Worm (Caenorhabditis elegans): Measurements from ENCODE around the gene Y116F11B.9.

Gene Y116F11B.9

ce11 chrV:19856933-19857332, 10.8 kb downstream of the Y116F11B.9 start:
- TF ChIP-seq nhr-71 (tag; optimal IDR thresholded peaks at IDR 0.05), result no peak
- TF ChIP-seq efl-1 (optimal IDR thresholded peaks at IDR 0.05), result no peak
- peak in 1 of 2 experiments; percentile 81 for TF ChIP-seq efl-1 (GFP tag; optimal IDR thresholded peaks at IDR 0.05 in 1 of 2)

ce11 chrV:19856335-19856734, 11.4 kb downstream of the Y116F11B.9 start:
- TF ChIP-seq fkh-4 (tag; optimal IDR thresholded peaks at IDR 0.05; ENCODE audit: borderline replicate concordance) (no peak), fos-1 (tag; optimal IDR thresholded peaks at IDR 0.05) (no peak), zag-1 (tag; optimal IDR thresholded peaks at IDR 0.05) (no peak), skn-1 (tag; optimal IDR thresholded peaks at IDR 0.05) (no peak), nhr-77 (tag; optimal IDR thresholded peaks at IDR 0.05) (no peak), snpc-4 (tag; optimal IDR thresholded peaks at IDR 0.05) (no peak), elt-3 (tag; optimal IDR thresholded peaks at IDR 0.05) (no peak), ceh-90 (tag; optimal IDR thresholded peaks at IDR 0.05) (no peak), nhr-76 (tag; optimal IDR thresholded peaks at IDR 0.05) (no peak), swsn-7 (tag; optimal IDR thresholded peaks at IDR 0.05) (no peak), lin-39 (tag; optimal IDR thresholded peaks at IDR 0.05) (no peak), ceh-88 (GFP tag; IDR thresholded peaks at IDR 0.05) (no peak), efl-3 (GFP tag; optimal IDR thresholded peaks at IDR 0.05) (no peak), efl-1 (optimal IDR thresholded peaks at IDR 0.05) (no peak), efl-1 (GFP tag; optimal IDR thresholded peaks at IDR 0.05 in 1 of 2) (no peak)

ce11 chrV:19853610-19854009, 14.2 kb downstream of the Y116F11B.9 start:
- TF ChIP-seq nhr-76 (tag; optimal IDR thresholded peaks at IDR 0.05), result no peak
- no peak for TF ChIP-seq mab-9 (GFP tag; IDR thresholded peaks at IDR 0.05)
- TF ChIP-seq aly-2 (tag; optimal IDR thresholded peaks at IDR 0.05), result no peak
- TF ChIP-seq hlh-4 (tag; optimal IDR thresholded peaks at IDR 0.05), result no peak
- TF ChIP-seq mef-2 (tag; optimal IDR thresholded peaks at IDR 0.05), result no peak
- TF ChIP-seq swsn-7 (tag; optimal IDR thresholded peaks at IDR 0.05), result no peak
- no peak for TF ChIP-seq C34B4.2 (tag; optimal IDR thresholded peaks at IDR 0.05)
- TF ChIP-seq Y116A8C.19 (tag; optimal IDR thresholded peaks at IDR 0.05; ENCODE audit: borderline replicate concordance), result no peak
- TF ChIP-seq sup-37 (GFP tag; optimal IDR thresholded peaks at IDR 0.05), result no peak
- TF ChIP-seq jun-1 (tag; optimal IDR thresholded peaks at IDR 0.05), result no peak
- no peak for TF ChIP-seq nhr-12 (tag; optimal IDR thresholded peaks at IDR 0.05)
- no peak for TF ChIP-seq blmp-1 (tag; optimal IDR thresholded peaks at IDR 0.05)
- TF ChIP-seq mdl-1 (tag; optimal IDR thresholded peaks at IDR 0.05), result no peak
- no peak for TF ChIP-seq ces-1 (GFP tag; optimal IDR thresholded peaks at IDR 0.05)
- no peak for TF ChIP-seq fkh-8 (tag; optimal IDR thresholded peaks at IDR 0.05)
- no peak for TF ChIP-seq egl-27 (tag; optimal IDR thresholded peaks at IDR 0.05)
- TF ChIP-seq C16A3.4 (tag; optimal IDR thresholded peaks at IDR 0.05), result no peak

- TF ChIP-seq lin-13 (GFP tag; optimal IDR thresholded peaks at IDR 0.05) (no peak), C04F5.9 (tag; optimal IDR thresholded peaks at IDR 0.05) (no peak), efl-1 (optimal IDR thresholded peaks at IDR 0.05) (no peak), efl-1 (GFP tag; optimal IDR thresholded peaks at IDR 0.05 in 1 of 2) (peak in 1 of 2 experiments; percentile 20), fos-1 (tag; optimal IDR thresholded peaks at IDR 0.05) (no peak), xbp-1 (tag; optimal IDR thresholded peaks at IDR 0.05) (no peak), blmp-1 (tag; optimal IDR thresholded peaks at IDR 0.05) (no peak), hpl-2 (GFP tag; optimal IDR thresholded peaks at IDR 0.05) (no peak)
Observed at ce11 chrV:19848014-19848413, 19.8 kb downstream of the Y116F11B.9 start, which contains the start of gene Y116F11B.7. Gene Y116F11B.7, plus strand, starts transcription at chrV:19848314.

Data from whole organism, L1 larva.